Fruit fly (Drosophila melanogaster): Measurements from ENCODE around the gene beta-PheRS.

beta-PheRS gene

DNA sequence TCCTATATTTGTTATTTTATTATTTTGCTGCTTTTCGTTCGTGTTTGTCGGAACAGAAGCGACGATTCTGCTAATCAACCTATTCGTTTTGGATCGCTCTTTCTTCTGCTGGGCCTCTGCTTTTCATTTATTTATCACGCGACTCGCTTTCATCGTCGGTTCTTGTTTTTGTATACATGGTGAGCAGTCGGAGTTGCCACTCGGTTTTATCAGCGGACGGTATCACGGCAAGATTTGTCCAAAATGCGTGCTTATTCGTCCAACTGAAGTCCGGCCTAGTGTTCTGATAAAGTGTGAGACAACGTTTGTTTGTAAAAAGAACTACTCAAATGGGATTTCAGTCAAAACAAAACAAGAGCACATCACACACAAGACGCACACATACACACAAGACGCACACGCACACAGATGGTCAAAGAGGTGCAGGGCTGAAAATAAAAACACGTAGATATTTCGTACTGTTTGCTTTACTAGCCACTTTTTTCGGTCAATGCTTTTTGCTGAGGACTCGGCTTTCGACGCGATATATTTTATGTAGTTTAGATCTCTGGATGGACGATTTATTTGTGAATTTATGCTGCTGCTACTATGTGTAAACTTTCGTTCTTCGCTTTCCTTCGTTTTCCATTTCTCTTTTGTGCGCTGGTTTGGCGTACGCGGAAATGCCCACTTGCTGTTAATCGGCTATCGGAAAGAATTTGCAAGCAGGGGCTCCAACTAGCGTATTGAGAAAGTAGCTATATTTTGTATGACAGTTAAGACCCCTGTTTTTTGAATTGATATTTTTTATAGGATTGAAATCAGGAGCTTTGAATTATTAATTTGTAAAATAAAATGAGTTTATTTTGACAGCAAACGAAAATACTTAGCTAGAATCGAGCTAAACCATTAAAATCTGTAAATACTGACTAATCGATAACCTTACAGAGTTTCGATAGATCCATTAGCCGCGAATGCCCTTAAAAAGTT is 30.9 kb downstream of the beta-PheRS start, which contains the start of gene twin (continued):
- TF ChIP-seq CG7987 (GFP tag; optimal IDR thresholded peaks at IDR 0.05) (no peak), bigmax (GFP tag; optimal IDR thresholded peaks at IDR 0.05) (no peak), row (GFP tag; IDR thresholded peaks at IDR 0.05) (peak; percentile 83), Ets97D (GFP tag; optimal IDR thresholded peaks at IDR 0.05) (peak; percentile 79), Fer3 (tag; optimal IDR thresholded peaks at IDR 0.05) (peak; percentile 52), HmgZ (tag; optimal IDR thresholded peaks at IDR 0.05) (peak; percentile 47), CG1024 (GFP tag; IDR thresholded peaks at IDR 0.05) (no peak), gt (GFP tag; IDR thresholded peaks at IDR 0.05) (no peak), disco-r (GFP tag; optimal IDR thresholded peaks at IDR 0.05) (no peak), nerfin-1 (tag; optimal IDR thresholded peaks at IDR 0.05) (peak; percentile 31), bab2 (GFP tag; optimal IDR thresholded peaks at IDR 0.05) (peak; percentile 68), sr (GFP tag; IDR thresholded peaks at IDR 0.05) (no peak), CG7928 (GFP tag; optimal IDR thresholded peaks at IDR 0.05) (peak; percentile 78), CG6854 (GFP tag; optimal IDR thresholded peaks at IDR 0.05) (no peak), luna (GFP tag; optimal IDR thresholded peaks at IDR 0.05) (peak; percentile 23), lilli (GFP tag; optimal IDR thresholded peaks at IDR 0.05) (peak; percentile 86), slbo (GFP tag; IDR thresholded peaks at IDR 0.05) (peak; percentile 80), CG17385 (GFP tag; optimal IDR thresholded peaks at IDR 0.05) (peak; percentile 18), toy (GFP tag; IDR thresholded peaks at IDR 0.05) (no peak), Eip74EF (GFP tag; optimal IDR thresholded peaks at IDR 0.05) (peak in 1 of 2 experiments; percentile 43), ase (GFP tag; IDR thresholded peaks at IDR 0.05) (no peak), Elba2 (GFP tag; optimal IDR thresholded peaks at IDR 0.05) (no peak), CG8359 (GFP tag; optimal IDR thresholded peaks at IDR 0.05; ENCODE audit: borderline replicate concordance) (no peak), CG4707 (GFP tag; optimal IDR thresholded peaks at IDR 0.05) (no peak), ind (GFP tag; optimal IDR thresholded peaks at IDR 0.05) (peak; percentile 64), gfzf (GFP tag; optimal IDR thresholded peaks at IDR 0.05) (peak; percentile 33), gsb-n (tag; optimal IDR thresholded peaks at IDR 0.05) (no peak), TFAM (GFP tag; optimal IDR thresholded peaks at IDR 0.05) (no peak), hbn (GFP tag; IDR thresholded peaks at IDR 0.05; ENCODE audit: partially characterized antibody) (peak; percentile 64), Hr39 (optimal IDR thresholded peaks at IDR 0.05) (no peak), tio (GFP tag; optimal IDR thresholded peaks at IDR 0.05) (no peak), CG11456 (GFP tag; IDR thresholded peaks at IDR 0.05) (peak; percentile 63; the same call in 2 of the 3 replicates), CG18262 (tag; optimal IDR thresholded peaks at IDR 0.05) (peak; percentile 42), Trl (optimal IDR thresholded peaks at IDR 0.05) (peak in 1 of 2 experiments; percentile 11), Trl (GFP tag; optimal IDR thresholded peaks at IDR 0.05) (peak; percentile 78), Oaz (GFP tag; IDR thresholded peaks at IDR 0.05) (0 out of 2 replicates have a peak, but pooled peaks have one; percentile 40), CG2202 (tag; optimal IDR thresholded peaks at IDR 0.05) (no peak), CG9876 (GFP tag; optimal IDR thresholded peaks at IDR 0.05) (peak; percentile 10), CG4360 (GFP tag; IDR thresholded peaks at IDR 0.05) (peak; percentile 15; the same call in 1 of the 2 replicates), caup (GFP tag; optimal IDR thresholded peaks at IDR 0.05; ENCODE audit: severe bottlenecking) (peak; percentile 22), CG12744 (GFP tag; optimal IDR thresholded peaks at IDR 0.05) (peak; percentile 4), CG6765 (GFP tag; optimal IDR thresholded peaks at IDR 0.05) (no peak), CG10979 (tag; optimal IDR thresholded peaks at IDR 0.05) (peak; percentile 39), CG4424 (GFP tag; optimal IDR thresholded peaks at IDR 0.05) (peak; percentile 67), lmd (GFP tag; IDR thresholded peaks at IDR 0.05) (peak; percentile 53; the same call in 1 of the 2 replicates), CG6272 (GFP tag; IDR thresholded peaks at IDR 0.05) (no peak), D19B (GFP tag; optimal IDR thresholded peaks at IDR 0.05) (no peak), Hand (GFP tag; optimal IDR thresholded peaks at IDR 0.05) (no peak), cad (GFP tag; optimal IDR thresholded peaks at IDR 0.05) (no peak)

Measured in whole organism, embryonic.